Worm (Caenorhabditis elegans) whole organism, mixed stage, embryonic: Measurements from ENCODE around the gene C13A2.5.

ENCODE experiments used
- M03D4.4 ChIP-seq: sonication (generic microtip); optimal IDR thresholded peaks from 2 replicates; lab custom pipeline; 2017; ENCODE audit warnings: mild to moderate bottlenecking, missing genetic modification characterization, missing compliant biosample characterization
- bed-3 ChIP-seq: fragments of 200-800 bp; sonication (Bioruptor generic); optimal IDR thresholded peaks from 3 replicates; lab custom pipeline; 2018; ENCODE audit warnings: mild to moderate bottlenecking, missing genetic modification characterization, moderate library complexity, missing compliant biosample characterization
- ceh-83 ChIP-seq: fragments of 200-800 bp; sonication (Bioruptor generic); optimal IDR thresholded peaks from 2 replicates; lab custom pipeline; 2018; ENCODE audit warnings: mild to moderate bottlenecking, missing genetic modification characterization, missing compliant biosample characterization
- ces-1 ChIP-seq: fragments of 150-350 bp; optimal IDR thresholded peaks from 2 replicates; lab custom pipeline; 2014; ENCODE audit warnings: missing biosample characterization, missing genetic modification reagents, missing genetic modification characterization
- elt-1 ChIP-seq: sonication (generic microtip); optimal IDR thresholded peaks from 2 replicates; lab custom pipeline; 2017; ENCODE audit warnings: missing genetic modification characterization, mild to moderate bottlenecking, missing compliant biosample characterization, antibody characterized with exemption, moderate library complexity, borderline replicate concordance; ENCODE audit not compliant: insufficient read depth
- elt-3 ChIP-seq: fragments of 150-350 bp; optimal IDR thresholded peaks from 2 replicates; lab custom pipeline; 2014; ENCODE audit warnings: missing biosample characterization, missing genetic modification characterization
- flh-1 ChIP-seq: fragments of 200-800 bp; sonication (Bioruptor generic); optimal IDR thresholded peaks from 2 replicates; lab custom pipeline; 2018; ENCODE audit warnings: mild to moderate bottlenecking, missing genetic modification characterization, moderate library complexity, missing compliant biosample characterization
- hlh-1 ChIP-seq: fragments of 150-350 bp; optimal IDR thresholded peaks from 2 replicates; lab custom pipeline; 2014; ENCODE audit warnings: missing biosample characterization, missing genetic modification reagents, missing genetic modification characterization
- lin-13 ChIP-seq: fragments of 150-350 bp; optimal IDR thresholded peaks from 2 replicates; lab custom pipeline; 2014; ENCODE audit warnings: missing biosample characterization, missing genetic modification characterization
- lsy-2 ChIP-seq: fragments of 150-350 bp; optimal IDR thresholded peaks from 2 replicates; lab custom pipeline; 2014; ENCODE audit warnings: missing biosample characterization, missing genetic modification characterization
- mab-5 ChIP-seq: fragments of 150-350 bp; optimal IDR thresholded peaks from 2 replicates; lab custom pipeline; 2014; ENCODE audit warnings: missing biosample characterization, missing genetic modification characterization
- nhr-237 ChIP-seq: fragments of 150-350 bp; optimal IDR thresholded peaks from 2 replicates; lab custom pipeline; 2014; ENCODE audit warnings: missing biosample characterization, missing genetic modification characterization
- sptf-1 ChIP-seq: sonication (generic microtip); optimal IDR thresholded peaks from 2 replicates; lab custom pipeline; 2017; ENCODE audit warnings: mild to moderate bottlenecking, missing genetic modification characterization, moderate library complexity, missing compliant biosample characterization
- unc-39 ChIP-seq: fragments of 150-350 bp; optimal IDR thresholded peaks from 2 replicates; lab custom pipeline; 2014; ENCODE audit warnings: missing biosample characterization, missing genetic modification characterization
- zip-8 ChIP-seq: fragments of 150-350 bp; optimal IDR thresholded peaks from 2 replicates; lab custom pipeline; 2014; ENCODE audit warnings: missing biosample characterization, missing genetic modification characterization

The C13A2.5 gene

ce11 chrV:7325285-7325684 lies 49.7 kb downstream of the C13A2.5 start, which contains the start of gene srx-92:
Gene srx-92 (minus strand): TSS chrV:7325385.
- no peak for TF ChIP-seq lsy-2 (tag; lab: Kevin White, UChicago)
- no peak for TF ChIP-seq flh-1 (GFP tag; lab: Kevin White, UChicago)
- TF ChIP-seq M03D4.4 (tag; lab: Kevin White, UChicago): no peak
- TF ChIP-seq sptf-1 (tag; lab: Kevin White, UChicago): no peak
- TF ChIP-seq elt-3 (tag; lab: Kevin White, UChicago): no peak
- TF ChIP-seq elt-1: no peak
- no peak for TF ChIP-seq bed-3 (GFP tag; lab: Kevin White, UChicago)
- TF ChIP-seq mab-5 (tag; lab: Kevin White, UChicago): no peak
- no peak for TF ChIP-seq ces-1 (GFP tag; lab: Kevin White, UChicago)
- TF ChIP-seq nhr-237: no peak
- no peak for TF ChIP-seq lin-13 (tag; lab: Kevin White, UChicago)
- no peak for TF ChIP-seq unc-39 (tag; lab: Kevin White, UChicago)
- TF ChIP-seq zip-8 (tag; lab: Kevin White, UChicago): no peak

ce11 chrV:7326928-7327327 lies 51.3 kb downstream of the C13A2.5 start, which contains the start of gene F10G2.4:
Gene F10G2.4 (plus strand): TSS chrV:7327228.
- no peak for TF ChIP-seq ceh-83
- TF ChIP-seq hlh-1 (tag; lab: Kevin White, UChicago): no peak
- TF ChIP-seq, all 35 proteins: peak for 0
